Worm (Caenorhabditis elegans): ENCODE results near the gene F10D2.8.

ce11 chrV:7198403-7198802, 47.9 kb upstream of the F10D2.8 start:
- TF ChIP-seq F13H6.1 (tag; optimal IDR thresholded peaks at IDR 0.05) = no peak
- no peak for TF ChIP-seq unc-86 (tag; optimal IDR thresholded peaks at IDR 0.05)
- no peak for TF ChIP-seq pha-4 (tag; optimal IDR thresholded peaks at IDR 0.05)
- no peak for TF ChIP-seq gmeb-2 (tag; optimal IDR thresholded peaks at IDR 0.05)

Measured in whole organism, late embryonic.